Worm (Caenorhabditis elegans) whole organism, young adult: ENCODE results near the gene asp-3.

Experiments used
- B0261.1 ChIP-seq: sonication (generic microtip); optimal IDR thresholded peaks from 2 replicates; lab custom pipeline; 2016; ENCODE audit warnings: mild to moderate bottlenecking, missing genetic modification characterization, moderate library complexity, missing compliant biosample characterization
- B0336.3 ChIP-seq: fragments of 200-800 bp; sonication (Bioruptor generic); IDR thresholded peaks from 2 replicates; pipeline ENCODE4 v1.3.6; 2022; ENCODE audit warnings: missing genetic modification characterization, missing compliant biosample characterization
- D2030.7 ChIP-seq: fragments of 200-800 bp; sonication (Bioruptor generic); IDR thresholded peaks from 2 replicates; pipeline ENCODE4 v1.3.6; 2022; ENCODE audit warnings: missing genetic modification reagents, missing genetic modification characterization, missing compliant biosample characterization
- F23B12.7 ChIP-seq: sonication (generic microtip); optimal IDR thresholded peaks from 2 replicates; lab custom pipeline; 2017; ENCODE audit warnings: missing genetic modification characterization, mild to moderate bottlenecking, missing compliant biosample characterization, antibody characterized with exemption, moderate library complexity; ENCODE audit not compliant: insufficient read depth
- F37B4.10 ChIP-seq: fragments of 200-800 bp; sonication (Bioruptor generic); IDR thresholded peaks from 2 replicates; pipeline ENCODE4 v1.3.6; 2022; ENCODE audit warnings: missing genetic modification characterization, missing compliant biosample characterization
- F57A8.1 ChIP-seq: fragments of 200-800 bp; sonication (Bioruptor generic); optimal IDR thresholded peaks from 2 replicates; lab custom pipeline; 2018; ENCODE audit warnings: mild to moderate bottlenecking, missing genetic modification characterization, moderate library complexity, missing compliant biosample characterization
- F57C9.4 ChIP-seq: sonication (generic microtip); optimal IDR thresholded peaks from 2 replicates; lab custom pipeline; 2017; ENCODE audit warnings: mild to moderate bottlenecking, missing genetic modification characterization, missing compliant biosample characterization
- K12H6.12 ChIP-seq: fragments of 200-800 bp; sonication (Bioruptor generic); optimal IDR thresholded peaks from 2 replicates; lab custom pipeline; 2018; ENCODE audit warnings: mild to moderate bottlenecking, missing genetic modification characterization, missing compliant biosample characterization
- T26A5.8 ChIP-seq: sonication (generic microtip); optimal IDR thresholded peaks from 2 replicates; lab custom pipeline; 2016; ENCODE audit warnings: missing genetic modification characterization, missing compliant biosample characterization
- Y53F4B.3 ChIP-seq: fragments of 200-800 bp; sonication (Bioruptor generic); IDR thresholded peaks from 2 replicates; pipeline ENCODE4 v1.3.6; 2022; ENCODE audit warnings: missing genetic modification reagents, missing genetic modification characterization, missing compliant biosample characterization
- Y56A3A.18 ChIP-seq: fragments of 200-800 bp; sonication (Bioruptor generic); IDR thresholded peaks from 2 replicates; pipeline ENCODE4 v1.3.6; 2022; ENCODE audit warnings: missing genetic modification reagents, missing genetic modification characterization, missing compliant biosample characterization
- Y79H2A.3 ChIP-seq: fragments of 200-800 bp; sonication (Bioruptor generic); conservative IDR thresholded peaks from 2 replicates; pipeline ENCODE4 v1.3.6; 2022; ENCODE audit warnings: missing genetic modification reagents, missing genetic modification characterization, missing compliant biosample characterization
- Y95B8A.8 ChIP-seq: fragments of 200-800 bp; sonication (Bioruptor generic); IDR thresholded peaks from 2 replicates; pipeline ENCODE4 v1.3.6; 2022; ENCODE audit warnings: missing genetic modification reagents, missing genetic modification characterization, missing compliant biosample characterization
- attf-6 ChIP-seq: fragments of 200-800 bp; sonication (Bioruptor generic); IDR thresholded peaks from 2 replicates; pipeline ENCODE4 v1.3.6; 2022; ENCODE audit warnings: missing genetic modification reagents, missing genetic modification characterization, missing compliant biosample characterization
- bed-2 ChIP-seq: fragments of 200-800 bp; sonication (Bioruptor generic); IDR thresholded peaks from 2 replicates; pipeline ENCODE4 v1.3.6; 2022; ENCODE audit warnings: missing genetic modification reagents, missing genetic modification characterization, missing compliant biosample characterization
- cebp-2 ChIP-seq: fragments of 200-800 bp; sonication (Bioruptor generic); IDR thresholded peaks from 2 replicates; pipeline ENCODE4 v1.3.6; 2022; ENCODE audit warnings: missing genetic modification characterization, missing compliant biosample characterization
- ceh-100 ChIP-seq: fragments of 200-800 bp; sonication (Bioruptor generic); IDR thresholded peaks from 2 replicates; pipeline ENCODE4 v1.3.6; 2022; ENCODE audit warnings: missing genetic modification reagents, missing genetic modification characterization, missing compliant biosample characterization
- ceh-27 ChIP-seq: fragments of 200-800 bp; sonication (Bioruptor generic); optimal IDR thresholded peaks from 2 replicates; lab custom pipeline; 2018; ENCODE audit warnings: mild to moderate bottlenecking, missing genetic modification characterization, moderate library complexity, missing compliant biosample characterization
- ceh-79 ChIP-seq: sonication (generic microtip); optimal IDR thresholded peaks from 2 replicates; lab custom pipeline; 2017; ENCODE audit warnings: mild to moderate bottlenecking, missing genetic modification characterization, missing compliant biosample characterization
- chd-7 ChIP-seq: sonication (generic microtip); optimal IDR thresholded peaks from 2 replicates; lab custom pipeline; 2016; ENCODE audit warnings: mild to moderate bottlenecking, missing genetic modification characterization, moderate library complexity, missing compliant biosample characterization
- dox-1 ChIP-seq: fragments of 200-800 bp; sonication (Bioruptor generic); IDR thresholded peaks from 2 replicates; pipeline ENCODE4 v1.3.6; 2022; ENCODE audit warnings: missing genetic modification reagents, missing genetic modification characterization, missing compliant biosample characterization
- efl-1 ChIP-seq: fragments of 150-350 bp; optimal IDR thresholded peaks from 2 replicates; lab custom pipeline; 2014; ENCODE audit warnings: missing biosample characterization, missing genetic modification reagents, missing genetic modification characterization
- egrh-3 ChIP-seq: fragments of 200-800 bp; sonication (Bioruptor generic); IDR thresholded peaks from 2 replicates; pipeline ENCODE4 v1.3.6; 2022; ENCODE audit warnings: missing genetic modification reagents, missing genetic modification characterization, missing compliant biosample characterization
- ets-4 ChIP-seq: fragments of 200-800 bp; sonication (Bioruptor generic); optimal IDR thresholded peaks from 2 replicates; lab custom pipeline; 2018; ENCODE audit warnings: mild to moderate bottlenecking, missing genetic modification characterization, missing compliant biosample characterization
- fkh-3 ChIP-seq: sonication (generic microtip); optimal IDR thresholded peaks from 2 replicates; lab custom pipeline; 2016; ENCODE audit warnings: mild to moderate bottlenecking, missing genetic modification characterization, missing compliant biosample characterization
- him-1 ChIP-seq: sonication (generic microtip); optimal IDR thresholded peaks from 2 replicates; lab custom pipeline; 2016; ENCODE audit warnings: missing genotype, missing genetic modification reagents, missing genetic modification characterization, missing compliant biosample characterization
- hmg-1.2 ChIP-seq: fragments of 200-800 bp; sonication (Bioruptor generic); IDR thresholded peaks from 2 replicates; pipeline ENCODE4 v1.3.6; 2022; ENCODE audit warnings: missing genetic modification reagents, missing genetic modification characterization, missing compliant biosample characterization
- hrde-1 ChIP-seq: sonication (generic microtip); optimal IDR thresholded peaks from 2 replicates; lab custom pipeline; 2016; ENCODE audit warnings: missing genetic modification characterization, mild to moderate bottlenecking, missing compliant biosample characterization, moderate library complexity, missing genotype, missing genetic modification reagents, borderline replicate concordance
- let-526 ChIP-seq: fragments of 200-800 bp; sonication (Bioruptor generic); IDR thresholded peaks from 2 replicates; pipeline ENCODE4 v1.3.6; 2022; ENCODE audit warnings: missing genetic modification reagents, missing genetic modification characterization, missing compliant biosample characterization
- lin-54 ChIP-seq: fragments of 200-800 bp; sonication (Bioruptor generic); optimal IDR thresholded peaks from 2 replicates; lab custom pipeline; 2018; ENCODE audit warnings: mild to moderate bottlenecking, missing genetic modification characterization, missing compliant biosample characterization
- lsl-1 ChIP-seq: fragments of 200-800 bp; sonication (Bioruptor generic); optimal IDR thresholded peaks from 2 replicates; lab custom pipeline; 2018; ENCODE audit warnings: mild to moderate bottlenecking, missing genetic modification characterization, moderate library complexity, missing compliant biosample characterization
- madf-6 ChIP-seq: fragments of 200-800 bp; sonication (Bioruptor generic); IDR thresholded peaks from 2 replicates; pipeline ENCODE4 v1.3.6; 2022; ENCODE audit warnings: missing genetic modification reagents, missing genetic modification characterization, missing compliant biosample characterization
- mes-4 ChIP-seq: sonication (generic microtip); optimal IDR thresholded peaks from 2 replicates; lab custom pipeline; 2016; ENCODE audit warnings: missing genotype, missing genetic modification characterization, missing compliant biosample characterization
- nfyb-1 ChIP-seq: fragments of 200-800 bp; sonication (Bioruptor generic); IDR thresholded peaks from 2 replicates; pipeline ENCODE4 v1.3.6; 2022; ENCODE audit warnings: missing genetic modification reagents, missing genetic modification characterization, missing compliant biosample characterization
- nhr-179 ChIP-seq: sonication (generic microtip); optimal IDR thresholded peaks from 2 replicates; lab custom pipeline; 2016; ENCODE audit warnings: mild to moderate bottlenecking, missing genetic modification characterization, missing compliant biosample characterization
- nhr-90 ChIP-seq: sonication (generic microtip); optimal IDR thresholded peaks from 2 replicates; lab custom pipeline; 2016; ENCODE audit warnings: missing genotype, mild to moderate bottlenecking, missing genetic modification characterization, missing compliant biosample characterization
- rcor-1 ChIP-seq: fragments of 200-800 bp; sonication (Bioruptor generic); IDR thresholded peaks from 2 replicates; pipeline ENCODE4 v1.3.6; 2022; ENCODE audit warnings: missing genetic modification reagents, missing genetic modification characterization, missing compliant biosample characterization
- rec-8 ChIP-seq, 2 experiments: sonication (generic microtip); optimal IDR thresholded peaks; 2 replicates each; lab custom pipeline; 2016; ENCODE audit warnings: mild to moderate bottlenecking in 2 of 2, missing genetic modification characterization in 2 of 2, missing genetic modification reagents in 2 of 2, missing genotype in 2 of 2, missing biosample characterization in 1 of 2, missing compliant biosample characterization in 1 of 2, moderate library complexity in 1 of 2
- repo-1 ChIP-seq: sonication (generic microtip); optimal IDR thresholded peaks from 2 replicates; lab custom pipeline; 2017; ENCODE audit warnings: mild to moderate bottlenecking, missing genetic modification characterization, missing compliant biosample characterization
- sdz-38 ChIP-seq: sonication (generic microtip); optimal IDR thresholded peaks from 2 replicates; lab custom pipeline; 2016; ENCODE audit warnings: missing genotype, missing genetic modification characterization, missing compliant biosample characterization
- snpc-3.4 ChIP-seq: sonication (generic microtip); optimal IDR thresholded peaks from 2 replicates; lab custom pipeline; 2017; ENCODE audit warnings: missing genetic modification characterization, mild to moderate bottlenecking, missing compliant biosample characterization, antibody characterized with exemption, moderate library complexity, missing genotype, missing genetic modification reagents
- snpc-4 ChIP-seq, 5 experiments: fragments of 150-350 bp in 1 of 5; sonication (generic microtip) in 4 of 5; optimal IDR thresholded peaks; 2 replicates each; lab custom pipeline; 2014 to 2018; ENCODE audit warnings: missing genetic modification characterization in 5 of 5, missing biosample characterization in 3 of 5, antibody characterized with exemption in 2 of 5, mild to moderate bottlenecking in 2 of 5, missing compliant biosample characterization in 2 of 5, missing genotype in 2 of 5, moderate library complexity in 2 of 5, missing genetic modification reagents in 1 of 5
- sptf-2 ChIP-seq: fragments of 200-800 bp; sonication (Bioruptor generic); optimal IDR thresholded peaks from 2 replicates; lab custom pipeline; 2018; ENCODE audit warnings: mild to moderate bottlenecking, missing genetic modification characterization, missing compliant biosample characterization
- tlf-1 ChIP-seq: fragments of 200-800 bp; sonication (Bioruptor generic); optimal IDR thresholded peaks from 2 replicates; lab custom pipeline; 2018; ENCODE audit warnings: mild to moderate bottlenecking, missing genetic modification characterization, missing compliant biosample characterization
- unc-130 ChIP-seq: sonication (generic microtip); optimal IDR thresholded peaks from 2 replicates; lab custom pipeline; 2016; ENCODE audit warnings: missing genetic modification reagents, missing genetic modification characterization, missing compliant biosample characterization
- ztf-26 ChIP-seq: sonication (generic microtip); optimal IDR thresholded peaks from 2 replicates; lab custom pipeline; 2017; ENCODE audit warnings: missing genetic modification characterization, missing compliant biosample characterization
- ztf-6 ChIP-seq: fragments of 200-800 bp; sonication (Bioruptor generic); IDR thresholded peaks from 2 replicates; pipeline ENCODE4 v1.3.6; 2022; ENCODE audit warnings: missing genetic modification reagents, missing genetic modification characterization, missing compliant biosample characterization

asp-3 gene

DNA sequence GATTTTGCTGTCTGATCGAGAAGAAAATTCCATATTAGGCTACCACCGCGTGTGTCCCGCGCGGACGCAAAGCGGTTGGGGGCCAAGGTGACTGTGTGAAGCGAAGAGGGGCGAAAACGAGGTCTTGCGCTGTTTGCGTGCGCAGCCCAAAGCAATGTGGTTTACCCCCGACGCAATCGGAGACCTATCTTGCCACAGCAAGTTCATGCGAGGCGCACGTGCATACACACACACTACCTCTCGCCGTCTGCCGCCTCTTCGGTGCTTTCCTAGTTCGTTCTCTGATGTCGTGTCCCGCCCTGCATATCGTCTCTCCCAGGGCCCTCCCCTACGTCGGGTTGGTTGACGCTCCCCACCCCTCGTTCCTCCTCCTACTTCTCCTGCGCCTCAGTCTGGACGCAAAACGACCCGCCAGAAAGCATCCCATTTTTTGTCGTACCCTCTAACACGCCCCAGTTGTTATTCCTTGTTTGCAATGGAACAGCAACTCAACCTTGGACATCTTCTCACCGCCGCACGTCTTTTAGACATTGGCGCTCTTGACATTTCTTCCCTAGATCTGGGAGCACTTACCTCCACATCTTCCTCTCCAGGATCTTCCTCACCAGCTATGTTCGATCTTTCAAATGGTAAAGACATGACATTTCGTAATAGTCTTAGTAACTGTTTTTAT lies 48.7 kb upstream of the asp-3 start, which contains the start of gene mdl-1 (continued):
- TF ChIP-seq dox-1 (GFP tag; lab: Robert Waterston, UW), result peak; percentile 70
- peak; percentile 39 for TF ChIP-seq snpc-4 (GFP tag; optimal IDR thresholded peaks at IDR 0.05; lab: Kevin White, UChicago)
- peak in 3 of 4 experiments; percentile 10 to 23 (median 16) for TF ChIP-seq snpc-4 (tag; optimal IDR thresholded peaks at IDR 0.05; lab: Kevin White, UChicago)
- TF ChIP-seq hmg-1.2 (GFP tag; lab: Robert Waterston, UW), result peak; percentile 68
- no peak for TF ChIP-seq T26A5.8 (tag; lab: Kevin White, UChicago)
- peak; percentile 90 for TF ChIP-seq nfyb-1
- peak; percentile 34; the same call in 1 of the 2 replicates for TF ChIP-seq madf-6 (GFP tag; lab: Robert Waterston, UW)
- peak; percentile 87 for TF ChIP-seq ceh-27 (GFP tag; lab: Kevin White, UChicago)
- peak; percentile 82 for TF ChIP-seq ztf-26 (tag; lab: Kevin White, UChicago)
- no peak for TF ChIP-seq hrde-1
- TF ChIP-seq ceh-100 (GFP tag; lab: Robert Waterston, UW), result 0 out of 2 replicates have a peak, but pooled peaks have one; percentile 18
- TF ChIP-seq bed-2, result no peak
- peak; percentile 70 for TF ChIP-seq F23B12.7 (tag; lab: Kevin White, UChicago)
- TF ChIP-seq tlf-1 (GFP tag; lab: Kevin White, UChicago), result peak; percentile 66
- no peak for TF ChIP-seq nhr-179 (tag; lab: Kevin White, UChicago)
- TF ChIP-seq Y56A3A.18 (GFP tag; lab: Robert Waterston, UW), result no peak
- TF ChIP-seq repo-1 (tag; lab: Kevin White, UChicago), result no peak
- no peak for TF ChIP-seq him-1 (tag; lab: Kevin White, UChicago)
- TF ChIP-seq Y79H2A.3 (GFP tag; lab: Robert Waterston, UW), result no peak; the same call in 1 of the 2 replicates
- no peak for TF ChIP-seq ets-4 (GFP tag; lab: Kevin White, UChicago)
- 0 out of 2 replicates have a peak, but pooled peaks have one; percentile 37 for TF ChIP-seq let-526 (GFP tag; lab: Robert Waterston, UW)
- TF ChIP-seq unc-130 (GFP tag; lab: Kevin White, UChicago), result no peak
- TF ChIP-seq snpc-3.4 (tag; lab: Kevin White, UChicago), result peak; percentile 6
- TF ChIP-seq cebp-2 (GFP tag; lab: Robert Waterston, UW), result 0 out of 2 replicates have a peak, but pooled peaks have one; percentile 54
- no peak for TF ChIP-seq B0261.1
- TF ChIP-seq K12H6.12 (tag; lab: Kevin White, UChicago), result peak; percentile 92
- no peak for TF ChIP-seq mes-4
- TF ChIP-seq F57C9.4 (tag; lab: Kevin White, UChicago), result no peak
- TF ChIP-seq sptf-2 (GFP tag; lab: Kevin White, UChicago), result no peak
- TF ChIP-seq lin-54, result peak; percentile 38
- no peak for TF ChIP-seq B0336.3 (GFP tag; lab: Robert Waterston, UW)
- TF ChIP-seq lsl-1 (GFP tag; lab: Kevin White, UChicago), result no peak
- TF ChIP-seq egrh-3, result peak; percentile 86
- no peak for TF ChIP-seq sdz-38 (tag; lab: Kevin White, UChicago)
- TF ChIP-seq attf-6, result no peak
- no peak for TF ChIP-seq rec-8 (tag; optimal IDR thresholded peaks at IDR 0.05; lab: Kevin White, UChicago)
- TF ChIP-seq efl-1 (GFP tag; lab: Kevin White, UChicago), result no peak
- no peak for TF ChIP-seq ceh-79
- TF ChIP-seq Y53F4B.3 (GFP tag; lab: Robert Waterston, UW), result no peak
- TF ChIP-seq D2030.7 (GFP tag; lab: Robert Waterston, UW), result no peak
- no peak for TF ChIP-seq nhr-90 (tag; lab: Kevin White, UChicago)
- no peak for TF ChIP-seq fkh-3 (tag; lab: Kevin White, UChicago)
- TF ChIP-seq Y95B8A.8 (GFP tag; lab: Robert Waterston, UW), result peak; percentile 62; the same call in 1 of the 2 replicates
- peak; percentile 93 for TF ChIP-seq chd-7 (tag; lab: Kevin White, UChicago)
- TF ChIP-seq F57A8.1 (GFP tag; lab: Kevin White, UChicago), result no peak
- TF ChIP-seq rcor-1 (GFP tag; lab: Robert Waterston, UW), result peak; percentile 60
- TF ChIP-seq F37B4.10 (GFP tag; lab: Robert Waterston, UW), result no peak
- TF ChIP-seq ztf-6, result no peak
